Fruit fly (Drosophila melanogaster) whole organism, embryonic: Measurements from ENCODE around the gene enc.

ENCODE experiments used
- Ada2b ChIP-seq: fragments of 200-800 bp; sonication (Bioruptor generic); IDR thresholded peaks from 2 replicates; pipeline ENCODE4 v1.3.6; 2022; ENCODE audit warnings: missing biosample characterization, missing genetic modification characterization
- Aef1 ChIP-seq: fragments of 200-800 bp; sonication (Bioruptor generic); IDR thresholded peaks from 3 replicates; pipeline ENCODE4 v1.3.6; 2022; ENCODE audit warnings: missing biosample characterization, missing genetic modification characterization
- Awh ChIP-seq: fragments of 200-800 bp; sonication (Bioruptor generic); IDR thresholded peaks from 2 replicates; pipeline ENCODE4, ENCODE4 v1.3.6; 2022; ENCODE audit warnings: missing biosample characterization, missing genetic modification characterization
- Bgb ChIP-seq: fragments of 200-800 bp; sonication (Bioruptor generic); IDR thresholded peaks from 2 replicates; pipeline ENCODE4 v1.3.6; 2022; ENCODE audit warnings: missing biosample characterization, missing genetic modification characterization; ENCODE audit not compliant: partially characterized antibody
- Blimp-1 ChIP-seq: fragments of 200-800 bp; sonication (Bioruptor generic); optimal IDR thresholded peaks from 3 replicates; lab custom pipeline; 2018; ENCODE audit warnings: missing biosample characterization, missing genetic modification characterization, mild to moderate bottlenecking, moderate library complexity, missing genetic modification reagents
- Bteb2 ChIP-seq: fragments of 200-800 bp; sonication (Bioruptor generic); optimal IDR thresholded peaks from 2 replicates; lab custom pipeline; 2016; ENCODE audit warnings: missing biosample characterization, missing genetic modification characterization
- CG10462 ChIP-seq: fragments of 200-800 bp; sonication (Bioruptor generic); optimal IDR thresholded peaks from 2 replicates; lab custom pipeline; 2016; ENCODE audit warnings: missing biosample characterization, missing genetic modification characterization
- CG11085 ChIP-seq: fragments of 200-800 bp; sonication (Bioruptor generic); IDR thresholded peaks from 2 replicates; pipeline ENCODE4 v1.3.6; 2022; ENCODE audit warnings: missing biosample characterization, missing genetic modification characterization
- CG17612 ChIP-seq: fragments of 200-800 bp; sonication (Bioruptor generic); IDR thresholded peaks from 2 replicates; pipeline ENCODE4 v1.3.6; 2022; ENCODE audit warnings: missing biosample characterization, missing genetic modification characterization
- CG2116 ChIP-seq: fragments of 200-800 bp; sonication (Bioruptor generic); optimal IDR thresholded peaks from 3 replicates; lab custom pipeline; 2018; ENCODE audit warnings: missing biosample characterization, mild to moderate bottlenecking, missing genetic modification characterization
- CG34376 ChIP-seq: fragments of 200-800 bp; sonication (Bioruptor generic); optimal IDR thresholded peaks from 2 replicates; lab custom pipeline; 2018; ENCODE audit warnings: missing biosample characterization, mild to moderate bottlenecking, missing genetic modification characterization
- CG4820 ChIP-seq: fragments of 200-800 bp; sonication (Bioruptor generic); optimal IDR thresholded peaks from 3 replicates; lab custom pipeline; 2016; ENCODE audit warnings: missing biosample characterization, missing genetic modification characterization
- CG5180 ChIP-seq: fragments of 200-800 bp; sonication (Bioruptor generic); optimal IDR thresholded peaks from 3 replicates; lab custom pipeline; 2017; ENCODE audit warnings: missing biosample characterization, missing genetic modification characterization, mild to moderate bottlenecking, moderate library complexity, missing genetic modification reagents
- CG5245 ChIP-seq: fragments of 200-800 bp; sonication (Bioruptor generic); optimal IDR thresholded peaks from 3 replicates; lab custom pipeline; 2016; ENCODE audit warnings: missing biosample characterization, missing genetic modification characterization
- CG6175 ChIP-seq: fragments of 200-800 bp; sonication (Bioruptor generic); IDR thresholded peaks from 3 replicates; pipeline ENCODE4 v1.3.6; 2022; ENCODE audit warnings: missing biosample characterization, missing genetic modification characterization
- CG6689 ChIP-seq: fragments of 200-800 bp; sonication (Bioruptor generic); IDR thresholded peaks from 2 replicates; pipeline ENCODE4 v1.3.6; 2022; ENCODE audit warnings: missing biosample characterization, missing genetic modification characterization
- CG6765 ChIP-seq: fragments of 200-800 bp; sonication (Bioruptor generic); optimal IDR thresholded peaks from 3 replicates; lab custom pipeline; 2017; ENCODE audit warnings: missing biosample characterization, mild to moderate bottlenecking, missing genetic modification characterization
- CG7786 ChIP-seq: fragments of 200-800 bp; sonication (Bioruptor generic); optimal IDR thresholded peaks from 2 replicates; lab custom pipeline; 2016; ENCODE audit warnings: missing biosample characterization, missing genetic modification characterization
- CG8290 ChIP-seq, 3 experiments: fragments of 200-800 bp; sonication (Bioruptor generic); optimal IDR thresholded peaks; 2 replicates each; lab custom pipeline; 2016 to 2019; ENCODE audit warnings: missing biosample characterization in 3 of 3, missing genetic modification characterization in 3 of 3, mild to moderate bottlenecking in 2 of 3, moderate library complexity in 1 of 3
- CG9932 ChIP-seq: fragments of 200-800 bp; sonication (Bioruptor generic); IDR thresholded peaks from 2 replicates; pipeline ENCODE4 v1.3.6; 2022; ENCODE audit warnings: missing biosample characterization, missing genetic modification characterization
- Chrac-16 ChIP-seq: fragments of 200-800 bp; sonication (Bioruptor generic); optimal IDR thresholded peaks from 3 replicates; lab custom pipeline; 2016; ENCODE audit warnings: missing biosample characterization, missing genetic modification characterization
- HLHmδ ChIP-seq: fragments of 200-800 bp; sonication (Bioruptor generic); optimal IDR thresholded peaks from 2 replicates; lab custom pipeline; 2018; ENCODE audit warnings: missing biosample characterization, mild to moderate bottlenecking, missing genetic modification characterization, moderate library complexity
- Hr3 ChIP-seq: fragments of 200-800 bp; sonication (Bioruptor generic); optimal IDR thresholded peaks from 3 replicates; lab custom pipeline; 2016; ENCODE audit warnings: missing biosample characterization, missing genetic modification characterization
- Hr51 ChIP-seq, 2 experiments: fragments of 200-800 bp; sonication (Bioruptor generic); optimal IDR thresholded peaks; 2 replicates in 1 of 2; 3 replicates in 1 of 2; lab custom pipeline; 2016 to 2018; ENCODE audit warnings: missing biosample characterization in 2 of 2, missing genetic modification characterization in 2 of 2, mild to moderate bottlenecking in 1 of 2, moderate library complexity in 1 of 2
- Kr ChIP-seq: fragments of 200-800 bp; sonication (Bioruptor generic); optimal IDR thresholded peaks from 2 replicates; lab custom pipeline; 2017; ENCODE audit warnings: missing biosample characterization, mild to moderate bottlenecking, missing genetic modification characterization
- Vsx1 ChIP-seq: fragments of 200-800 bp; sonication (Bioruptor generic); optimal IDR thresholded peaks from 2 replicates; lab custom pipeline; 2017; ENCODE audit warnings: missing biosample characterization, mild to moderate bottlenecking, missing genetic modification characterization, missing genetic modification reagents
- ase ChIP-seq: fragments of 200-800 bp; sonication (Bioruptor generic); IDR thresholded peaks from 3 replicates; pipeline ENCODE4 v1.3.6; 2022; ENCODE audit warnings: missing biosample characterization, missing genetic modification characterization
- ato ChIP-seq: fragments of 200-800 bp; sonication (Bioruptor generic); IDR thresholded peaks from 2 replicates; pipeline ENCODE4 v1.3.6; 2022; ENCODE audit warnings: missing biosample characterization, missing genetic modification characterization; ENCODE audit not compliant: partially characterized antibody
- corto ChIP-seq: fragments of 200-800 bp; sonication (Bioruptor generic); optimal IDR thresholded peaks from 2 replicates; lab custom pipeline; 2016; ENCODE audit warnings: missing biosample characterization, mild to moderate bottlenecking, missing genetic modification characterization, moderate library complexity
- crol ChIP-seq: fragments of 200-800 bp; sonication (Bioruptor generic); IDR thresholded peaks from 2 replicates; pipeline ENCODE4 v1.3.6; 2022; ENCODE audit warnings: missing biosample characterization, missing genetic modification characterization
- emc ChIP-seq: fragments of 200-800 bp; sonication (Bioruptor generic); optimal IDR thresholded peaks from 2 replicates; lab custom pipeline; 2016; ENCODE audit warnings: missing biosample characterization, missing genetic modification characterization
- en ChIP-seq: fragments of 200-800 bp; sonication (Bioruptor generic); optimal IDR thresholded peaks from 2 replicates; lab custom pipeline; 2016; ENCODE audit warnings: missing biosample characterization, missing genetic modification characterization
- fru ChIP-seq: fragments of >200 bp; optimal IDR thresholded peaks from 2 replicates; lab custom pipeline; 2017
- jigr1 ChIP-seq: fragments of 200-800 bp; sonication (Bioruptor generic); IDR thresholded peaks from 3 replicates; pipeline ENCODE4 v1.3.6; 2022; ENCODE audit warnings: missing biosample characterization, missing genetic modification characterization
- lmd ChIP-seq: fragments of 200-800 bp; sonication (Bioruptor generic); IDR thresholded peaks from 2 replicates; pipeline ENCODE4 v1.3.6; 2022; ENCODE audit warnings: missing biosample characterization, missing genetic modification characterization
- lola ChIP-seq, 3 experiments: fragments of >200 bp in 2 of 3; fragments of 200-800 bp in 1 of 3; sonication (Bioruptor generic) in 1 of 3; optimal IDR thresholded peaks; 2 replicates each; lab custom pipeline; 2017 to 2019; ENCODE audit warnings: missing biosample characterization in 3 of 3, missing genetic modification characterization in 3 of 3, mild to moderate bottlenecking in 1 of 3, moderate library complexity in 1 of 3
- nom ChIP-seq: fragments of 200-800 bp; sonication (Bioruptor generic); optimal IDR thresholded peaks from 2 replicates; lab custom pipeline; 2017; ENCODE audit warnings: missing biosample characterization, missing genetic modification characterization, mild to moderate bottlenecking, moderate library complexity, missing genetic modification reagents
- pan ChIP-seq, 4 experiments: fragments of >200 bp in 3 of 4; fragments of 200-800 bp in 1 of 4; sonication (Bioruptor generic) in 1 of 4; optimal IDR thresholded peaks in 3 of 4; IDR thresholded peaks in 1 of 4; 2 replicates each; pipeline versions ENCODE4 v1.3.6 to Lab custom; 2017 to 2022; ENCODE audit warnings: missing biosample characterization in 2 of 4, missing genetic modification characterization in 2 of 4, mixed read lengths in 1 of 4
- psq ChIP-seq: fragments of 200-800 bp; sonication (Bioruptor generic); optimal IDR thresholded peaks from 2 replicates; lab custom pipeline; 2017; ENCODE audit warnings: missing biosample characterization, missing genetic modification characterization
- pzg ChIP-seq: fragments of 200-800 bp; sonication (Bioruptor generic); optimal IDR thresholded peaks from 3 replicates; lab custom pipeline; 2018; ENCODE audit warnings: missing biosample characterization, mild to moderate bottlenecking, missing genetic modification characterization, moderate library complexity
- row ChIP-seq: fragments of 200-800 bp; sonication (Bioruptor generic); IDR thresholded peaks from 3 replicates; pipeline ENCODE4 v1.3.6; 2022; ENCODE audit warnings: missing biosample characterization, missing genetic modification characterization
- sc ChIP-seq, 3 experiments: fragments of >200 bp in 2 of 3; fragments of 200-800 bp in 1 of 3; sonication (Bioruptor generic) in 1 of 3; optimal IDR thresholded peaks; 2 replicates in 2 of 3; 3 replicates in 1 of 3; lab custom pipeline; 2017; ENCODE audit warnings: mild to moderate bottlenecking in 1 of 3, missing biosample characterization in 1 of 3, missing genetic modification characterization in 1 of 3, missing genetic modification reagents in 1 of 3
- seq ChIP-seq: fragments of 200-800 bp; sonication (Bioruptor generic); IDR thresholded peaks from 2 replicates; pipeline ENCODE4 v1.3.6; 2022; ENCODE audit warnings: missing biosample characterization, missing genetic modification characterization
- shn ChIP-seq: fragments of 200-800 bp; sonication (Bioruptor generic); optimal IDR thresholded peaks from 3 replicates; lab custom pipeline; 2016; ENCODE audit warnings: missing biosample characterization, missing genetic modification characterization
- sim ChIP-seq: fragments of 200-800 bp; sonication (Bioruptor generic); IDR thresholded peaks from 2 replicates; pipeline ENCODE4 v1.3.6; 2022; ENCODE audit warnings: missing biosample characterization, missing genetic modification characterization
- sisA ChIP-seq: fragments of 200-800 bp; sonication (Bioruptor generic); IDR thresholded peaks from 2 replicates; pipeline ENCODE4 v1.3.6; 2022; ENCODE audit warnings: missing biosample characterization, missing genetic modification characterization
- slp2 ChIP-seq: fragments of 200-800 bp; sonication (Bioruptor generic); optimal IDR thresholded peaks from 2 replicates; lab custom pipeline; 2016; ENCODE audit warnings: missing biosample characterization, missing genetic modification characterization
- sna ChIP-seq: fragments of 200-800 bp; sonication (Bioruptor generic); IDR thresholded peaks from 2 replicates; pipeline ENCODE4 v1.3.6; 2022; ENCODE audit warnings: missing biosample characterization, missing genetic modification characterization; ENCODE audit not compliant: partially characterized antibody
- vfl ChIP-seq: fragments of 200-800 bp; sonication (Bioruptor generic); optimal IDR thresholded peaks from 2 replicates; lab custom pipeline; 2016; ENCODE audit warnings: missing biosample characterization, missing genetic modification characterization
- vnd ChIP-seq: fragments of 200-800 bp; sonication (Bioruptor generic); IDR thresholded peaks from 3 replicates; pipeline ENCODE4 v1.3.6; 2022; ENCODE audit warnings: missing biosample characterization, missing genetic modification characterization; ENCODE audit not compliant: partially characterized antibody

enc gene

DNA sequence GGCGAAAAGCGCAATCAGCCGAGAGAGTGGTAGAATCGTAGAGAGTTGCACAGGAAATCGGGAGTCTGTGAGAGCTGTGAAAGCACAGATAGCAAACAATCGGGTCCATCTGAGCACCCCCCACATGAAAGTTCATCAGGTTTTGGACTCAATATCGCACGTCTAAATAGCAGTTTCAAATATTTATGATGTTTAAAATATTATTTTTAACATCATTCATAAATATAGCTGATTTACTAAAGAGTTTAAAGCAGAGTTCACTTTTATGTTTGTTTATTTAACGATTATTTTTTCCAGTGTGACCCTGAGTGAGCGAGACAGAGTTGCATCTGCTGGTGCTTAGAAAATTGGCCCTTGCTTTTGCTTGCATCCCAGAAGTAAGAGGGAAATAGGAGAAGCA is 17.1 kb upstream of the enc start (continued):
- TF ChIP-seq corto = no peak
- peak; percentile 4 for TF ChIP-seq CG6765 (GFP tag; lab: Kevin White, UChicago)
- TF ChIP-seq en (GFP tag; lab: Kevin White, UChicago) = no peak
- TF ChIP-seq sim (GFP tag; lab: Robert Waterston, UW) = no peak
- no peak for TF ChIP-seq CG5180 (GFP tag; lab: Kevin White, UChicago)
- no peak for TF ChIP-seq Awh (GFP tag; lab: Robert Waterston, UW)
- TF ChIP-seq ase (GFP tag; lab: Robert Waterston, UW) = no peak
- no peak for TF ChIP-seq Bteb2 (GFP tag; lab: Kevin White, UChicago)
- no peak for TF ChIP-seq CG6175 (GFP tag; lab: Robert Waterston, UW)
- no peak for TF ChIP-seq sc (optimal IDR thresholded peaks at IDR 0.05; lab: Kevin White, UChicago)
- no peak for TF ChIP-seq sc (GFP tag; optimal IDR thresholded peaks at IDR 0.05; lab: Kevin White, UChicago)
- no peak for TF ChIP-seq sisA (GFP tag; lab: Robert Waterston, UW)
- peak in 1 of 2 experiments; percentile 10 for TF ChIP-seq Hr51 (GFP tag; optimal IDR thresholded peaks at IDR 0.05; lab: Kevin White, UChicago)
- no peak for TF ChIP-seq emc (GFP tag; lab: Kevin White, UChicago)
- no peak for TF ChIP-seq CG34376 (GFP tag; lab: Kevin White, UChicago)
- no peak for TF ChIP-seq nom (GFP tag; lab: Kevin White, UChicago)
- no peak for TF ChIP-seq Bgb (GFP tag; lab: Robert Waterston, UW)
- no peak for TF ChIP-seq fru (lab: Kevin White, UChicago)
- no peak for TF ChIP-seq vnd (GFP tag; lab: Robert Waterston, UW)
- TF ChIP-seq Vsx1 (GFP tag; lab: Kevin White, UChicago) = no peak
- TF ChIP-seq Aef1 (GFP tag; lab: Robert Waterston, UW) = no peak
- TF ChIP-seq shn = no peak
- no peak for TF ChIP-seq Chrac-16 (GFP tag; lab: Kevin White, UChicago)
- TF ChIP-seq CG2116 (GFP tag; lab: Kevin White, UChicago) = no peak
- TF ChIP-seq CG4820 (GFP tag; lab: Kevin White, UChicago) = no peak
- TF ChIP-seq ato = no peak
- TF ChIP-seq jigr1 (GFP tag; lab: Robert Waterston, UW) = no peak
- TF ChIP-seq CG17612 (GFP tag; lab: Robert Waterston, UW) = no peak
- no peak for TF ChIP-seq CG11085 (GFP tag; lab: Robert Waterston, UW)
- TF ChIP-seq lmd (GFP tag; lab: Robert Waterston, UW) = peak; percentile 34; the same call in 1 of the 2 replicates
- TF ChIP-seq Hr3 (GFP tag; lab: Kevin White, UChicago) = no peak
- TF ChIP-seq lola (GFP tag; optimal IDR thresholded peaks at IDR 0.05; lab: Kevin White, UChicago) = no peak
- no peak for TF ChIP-seq HLHmδ (GFP tag; lab: Kevin White, UChicago)
- TF ChIP-seq psq = no peak
- no peak for TF ChIP-seq slp2 (GFP tag; lab: Kevin White, UChicago)
- TF ChIP-seq CG5245 (GFP tag; lab: Kevin White, UChicago) = no peak
- TF ChIP-seq sna (GFP tag; lab: Robert Waterston, UW) = no peak
- no peak for TF ChIP-seq CG6689 (GFP tag; lab: Robert Waterston, UW)
- TF ChIP-seq CG7786 (GFP tag; lab: Kevin White, UChicago) = no peak
- TF ChIP-seq seq (GFP tag; lab: Robert Waterston, UW) = no peak
- no peak for TF ChIP-seq Blimp-1 (GFP tag; lab: Kevin White, UChicago)
- TF ChIP-seq CG8290 (GFP tag; optimal IDR thresholded peaks at IDR 0.05; lab: Kevin White, UChicago) = no peak
- no peak for TF ChIP-seq CG8290 (tag; optimal IDR thresholded peaks at IDR 0.05; lab: Kevin White, UChicago)
- TF ChIP-seq crol (GFP tag; lab: Robert Waterston, UW) = no peak
- TF ChIP-seq pzg (GFP tag; lab: Kevin White, UChicago) = no peak
- TF ChIP-seq Kr (GFP tag; lab: Kevin White, UChicago) = no peak
- no peak for TF ChIP-seq CG9932
- no peak for TF ChIP-seq CG10462 (GFP tag; lab: Kevin White, UChicago)
- no peak for TF ChIP-seq vfl
- 0 out of 2 replicates have a peak, but pooled peaks have one; percentile 10 for TF ChIP-seq Ada2b (GFP tag; lab: Robert Waterston, UW)
- peak; percentile 55 for TF ChIP-seq row (GFP tag; lab: Robert Waterston, UW)
- TF ChIP-seq pan (optimal IDR thresholded peaks at IDR 0.05; lab: Kevin White, UChicago) = no peak
- TF ChIP-seq pan (GFP tag; optimal IDR thresholded peaks at IDR 0.05 in 1 of 2, IDR thresholded peaks at IDR 0.05 in 1 of 2) = no peak
